Fruit fly (Drosophila melanogaster) whole organism, prepupa: ENCODE results near the gene rt.
"Not testable (repeated sequence)": the region's sequence is repeated elsewhere in the genome, so short reads cannot be mapped to it uniquely, and the experiment has no call there.

Experiments
- CG10631 ChIP-seq: fragments of 200-800 bp; sonication (Bioruptor generic); optimal IDR thresholded peaks from 2 replicates; lab custom pipeline; 2016; ENCODE audit warnings: missing biosample characterization, missing genetic modification characterization
- CG15336 ChIP-seq: fragments of 200-800 bp; sonication (Bioruptor generic); IDR thresholded peaks from 2 replicates; pipeline ENCODE4 v1.3.6; 2022; ENCODE audit warnings: missing biosample characterization, missing genetic modification characterization
- CG1621 ChIP-seq: fragments of 200-800 bp; sonication (Bioruptor generic); optimal IDR thresholded peaks from 3 replicates; lab custom pipeline; 2018; ENCODE audit warnings: missing biosample characterization, mild to moderate bottlenecking, missing genetic modification characterization
- CG3032 ChIP-seq: fragments of 200-800 bp; optimal IDR thresholded peaks from 2 replicates; lab custom pipeline; 2019; ENCODE audit warnings: missing biosample characterization, mild to moderate bottlenecking, missing genetic modification characterization, moderate library complexity
- CG32006 ChIP-seq: fragments of 200-800 bp; sonication (Bioruptor generic); optimal IDR thresholded peaks from 3 replicates; lab custom pipeline; 2017; ENCODE audit warnings: missing biosample characterization, mild to moderate bottlenecking, missing genetic modification characterization
- CG3919 ChIP-seq: fragments of 200-800 bp; sonication (Bioruptor generic); optimal IDR thresholded peaks from 3 replicates; lab custom pipeline; 2016; ENCODE audit warnings: missing biosample characterization, missing genetic modification characterization
- CG4318 ChIP-seq: fragments of 200-800 bp; sonication (Bioruptor generic); optimal IDR thresholded peaks from 3 replicates; lab custom pipeline; 2017; ENCODE audit warnings: missing biosample characterization, mild to moderate bottlenecking, missing genetic modification characterization
- CG6163 ChIP-seq: fragments of 200-800 bp; sonication (Bioruptor generic); IDR thresholded peaks from 3 replicates; pipeline ENCODE4 v1.3.6; 2022; ENCODE audit warnings: missing biosample characterization, missing genetic modification characterization
- CG6276 ChIP-seq: fragments of 200-800 bp; sonication (Bioruptor generic); optimal IDR thresholded peaks from 2 replicates; lab custom pipeline; 2017; ENCODE audit warnings: missing biosample characterization, mild to moderate bottlenecking, missing genetic modification characterization
- CG6792 ChIP-seq: fragments of 200-800 bp; sonication (Bioruptor generic); optimal IDR thresholded peaks from 3 replicates; lab custom pipeline; 2016; ENCODE audit warnings: missing biosample characterization, missing genetic modification characterization
- CG6854 ChIP-seq: fragments of 200-800 bp; sonication (Bioruptor generic); optimal IDR thresholded peaks from 2 replicates; lab custom pipeline; 2017; ENCODE audit warnings: missing biosample characterization, mild to moderate bottlenecking, missing genetic modification characterization
- CG7368 ChIP-seq: fragments of 200-800 bp; sonication (Bioruptor generic); optimal IDR thresholded peaks from 3 replicates; lab custom pipeline; 2016; ENCODE audit warnings: missing biosample characterization, missing genetic modification characterization
- CG8119 ChIP-seq: fragments of 200-800 bp; sonication (Bioruptor generic); IDR thresholded peaks from 3 replicates; pipeline ENCODE4 v1.3.6; 2022; ENCODE audit warnings: missing biosample characterization, missing genetic modification characterization
- CG8319 ChIP-seq: fragments of 200-800 bp; sonication (Bioruptor generic); optimal IDR thresholded peaks from 3 replicates; lab custom pipeline; 2016; ENCODE audit warnings: missing biosample characterization, missing genetic modification characterization
- Eip75B ChIP-seq: fragments of 200-800 bp; sonication (Bioruptor generic); optimal IDR thresholded peaks from 3 replicates; lab custom pipeline; 2016; ENCODE audit warnings: missing biosample characterization, missing genetic modification characterization
- Eip78C ChIP-seq: fragments of 200-800 bp; sonication (Bioruptor generic); peaks from one replicate; lab custom pipeline; 2016; ENCODE audit warnings: missing biosample characterization, missing genetic modification characterization
- Eip93F ChIP-seq: fragments of 200-800 bp; sonication (Bioruptor generic); optimal IDR thresholded peaks from 2 replicates; lab custom pipeline; 2016; ENCODE audit warnings: missing biosample characterization, mild to moderate bottlenecking, missing genetic modification characterization
- Ets21C ChIP-seq: fragments of 200-800 bp; sonication (Bioruptor generic); optimal IDR thresholded peaks from 3 replicates; lab custom pipeline; 2016; ENCODE audit warnings: missing biosample characterization, missing genetic modification characterization
- Hr39 ChIP-seq: fragments of 200-800 bp; sonication (Bioruptor generic); optimal IDR thresholded peaks from 2 replicates; lab custom pipeline; 2016; ENCODE audit warnings: missing biosample characterization, missing genetic modification characterization
- Hr4 ChIP-seq: fragments of 200-800 bp; sonication (Bioruptor generic); optimal IDR thresholded peaks from 3 replicates; lab custom pipeline; 2016; ENCODE audit warnings: missing biosample characterization, missing genetic modification characterization
- Met ChIP-seq: fragments of 200-800 bp; sonication (Bioruptor generic); optimal IDR thresholded peaks from 3 replicates; lab custom pipeline; 2016; ENCODE audit warnings: missing biosample characterization, missing genetic modification characterization
- OdsH ChIP-seq: fragments of 200-800 bp; sonication (Bioruptor generic); optimal IDR thresholded peaks from 3 replicates; lab custom pipeline; 2016; ENCODE audit warnings: missing biosample characterization, missing genetic modification characterization
- Smox ChIP-seq: fragments of 200-800 bp; sonication (Bioruptor generic); optimal IDR thresholded peaks from 3 replicates; lab custom pipeline; 2016; ENCODE audit warnings: missing biosample characterization, missing genetic modification characterization
- Sox102F ChIP-seq: fragments of 200-800 bp; sonication (Bioruptor generic); optimal IDR thresholded peaks from 2 replicates; lab custom pipeline; 2016; ENCODE audit warnings: missing biosample characterization, mild to moderate bottlenecking, missing genetic modification characterization
- acj6 ChIP-seq: fragments of 200-800 bp; sonication (Bioruptor generic); optimal IDR thresholded peaks from 3 replicates; lab custom pipeline; 2016; ENCODE audit warnings: missing biosample characterization, missing genetic modification characterization
- dac ChIP-seq: fragments of 200-800 bp; sonication (Bioruptor generic); optimal IDR thresholded peaks from 2 replicates; lab custom pipeline; 2017; ENCODE audit warnings: missing biosample characterization, mild to moderate bottlenecking, missing genetic modification characterization
- dsx ChIP-seq: fragments of 200-800 bp; optimal IDR thresholded peaks from 3 replicates; lab custom pipeline; 2019; ENCODE audit warnings: missing biosample characterization, mild to moderate bottlenecking, missing genetic modification characterization, moderate library complexity; ENCODE audit not compliant: poor library complexity, severe bottlenecking
- esn ChIP-seq: fragments of 200-800 bp; sonication (Bioruptor generic); optimal IDR thresholded peaks from 2 replicates; lab custom pipeline; 2016; ENCODE audit warnings: missing biosample characterization, mild to moderate bottlenecking, missing genetic modification characterization, moderate library complexity
- fkh ChIP-seq: fragments of 200-800 bp; sonication (Bioruptor generic); optimal IDR thresholded peaks from 3 replicates; lab custom pipeline; 2017; ENCODE audit warnings: missing biosample characterization, mild to moderate bottlenecking, missing genetic modification characterization, moderate library complexity
- net ChIP-seq: fragments of 200-800 bp; sonication (Bioruptor generic); optimal IDR thresholded peaks from 3 replicates; lab custom pipeline; 2016; ENCODE audit warnings: missing biosample characterization, missing genetic modification characterization
- pdm3 ChIP-seq: fragments of 200-800 bp; sonication (Bioruptor generic); optimal IDR thresholded peaks from 3 replicates; lab custom pipeline; 2016; ENCODE audit warnings: missing biosample characterization, missing genetic modification characterization
- salr ChIP-seq, 2 experiments: fragments of 200-800 bp; sonication (Bioruptor generic); optimal IDR thresholded peaks; 3 replicates each; lab custom pipeline; 2016 to 2018; ENCODE audit warnings: missing biosample characterization in 2 of 2, missing genetic modification characterization in 2 of 2, mild to moderate bottlenecking in 1 of 2
- spab ChIP-seq: fragments of 200-800 bp; sonication (Bioruptor generic); optimal IDR thresholded peaks from 2 replicates; lab custom pipeline; 2017; ENCODE audit warnings: missing biosample characterization, mild to moderate bottlenecking, missing genetic modification characterization, missing genetic modification reagents
- svp ChIP-seq: fragments of 200-800 bp; sonication (Bioruptor generic); peaks from one replicate; lab custom pipeline; 2016; ENCODE audit warnings: missing biosample characterization, missing genetic modification characterization
- topi ChIP-seq: fragments of 200-800 bp; sonication (Bioruptor generic); optimal IDR thresholded peaks from 3 replicates; lab custom pipeline; 2016; ENCODE audit warnings: missing biosample characterization, missing genetic modification characterization

The rt gene

dm6 chr3L:11579919-11580318, 7.7 kb downstream of the rt start, which contains the start of gene CG43390:
Gene CG43390 (minus strand): TSS chr3L:11579950.
- TF ChIP-seq fkh (GFP tag; lab: Kevin White, UChicago) (peak; percentile 46), CG4318 (GFP tag; lab: Kevin White, UChicago) (no peak)
- TF ChIP-seq, all 60 proteins: peak for 1

dm6 chr3L:11578847-11579246, 8.7 kb downstream of the rt start:
- TF ChIP-seq Sox102F (GFP tag; lab: Kevin White, UChicago) (no peak), spab (no peak), Eip75B (GFP tag; lab: Kevin White, UChicago) (no peak), CG3919 (GFP tag; lab: Kevin White, UChicago) (no peak), esn (GFP tag; lab: Kevin White, UChicago) (no peak), CG3032 (no peak), Met (no peak), Hr4 (GFP tag; lab: Kevin White, UChicago) (no peak)

dm6 chr3L:11578211-11578673, 9.3 kb downstream of the rt start, which contains the start of gene CG33270:
Gene CG33270 (minus strand): TSS chr3L:11578623.
- TF ChIP-seq CG8119 (no peak), Smox (GFP tag; lab: Kevin White, UChicago) (no peak)
- TF ChIP-seq, all 60 proteins: peak for 0

- peak; percentile 32 for TF ChIP-seq fkh (GFP tag; lab: Kevin White, UChicago)
- TF ChIP-seq spab, result no peak
Observed at dm6 chr3L:11577395-11577794, 10.2 kb downstream of the rt start, which contains the start of gene CG33271. Gene CG33271 (minus strand): TSS chr3L:11577495.

dm6 chr3L:11576944-11577343, 10.6 kb downstream of the rt start, which contains the start of gene CG33489:
Gene CG33489 (minus strand): TSS chr3L:11577044.
- not testable (repeated sequence) for TF ChIP-seq CG6163 (GFP tag; lab: Robert Waterston, UW); Smox (GFP tag; lab: Kevin White, UChicago); CG6792 (GFP tag; lab: Kevin White, UChicago)

dm6 chr3L:11574563-11574962, 13.0 kb downstream of the rt start, which contains the start of gene CG33490:
Gene CG33490 (minus strand): TSS chr3L:11574663.
- no peak for TF ChIP-seq esn (GFP tag; lab: Kevin White, UChicago)
- no peak for TF ChIP-seq Eip78C
- no peak for TF ChIP-seq CG1621 (tag; lab: Kevin White, UChicago)
- no peak for TF ChIP-seq Hr39 (GFP tag; lab: Kevin White, UChicago)
- no peak for TF ChIP-seq Eip93F
- TF ChIP-seq dsx (GFP tag; lab: Kevin White, UChicago), result no peak
- TF ChIP-seq CG8319 (GFP tag; lab: Kevin White, UChicago), result no peak
- no peak for TF ChIP-seq CG10631 (GFP tag; lab: Kevin White, UChicago)
- TF ChIP-seq CG32006 (GFP tag; lab: Kevin White, UChicago), result no peak
- TF ChIP-seq dac (GFP tag; lab: Kevin White, UChicago), result no peak
- no peak for TF ChIP-seq acj6
- no peak for TF ChIP-seq CG7368 (GFP tag; lab: Kevin White, UChicago)
- TF ChIP-seq Hr4 (GFP tag; lab: Kevin White, UChicago), result no peak
- no peak for TF ChIP-seq Smox (GFP tag; lab: Kevin White, UChicago)
- no peak for TF ChIP-seq topi (GFP tag; lab: Kevin White, UChicago)

- no peak for TF ChIP-seq CG6276
- TF ChIP-seq pdm3 (GFP tag; lab: Kevin White, UChicago), result no peak
- no peak for TF ChIP-seq CG10631 (GFP tag; lab: Kevin White, UChicago)
- TF ChIP-seq CG6792 (GFP tag; lab: Kevin White, UChicago), result no peak
- TF ChIP-seq svp, result no peak
- no peak for TF ChIP-seq OdsH (GFP tag; lab: Kevin White, UChicago)
- TF ChIP-seq CG6854 (GFP tag; lab: Kevin White, UChicago), result no peak
- no peak for TF ChIP-seq CG1621 (tag; lab: Kevin White, UChicago)
- TF ChIP-seq salr (GFP tag; optimal IDR thresholded peaks at IDR 0.05; lab: Kevin White, UChicago), result no peak
- no peak for TF ChIP-seq Ets21C (GFP tag; lab: Kevin White, UChicago)
- TF ChIP-seq CG15336 (GFP tag; lab: Robert Waterston, UW), result no peak
- no peak for TF ChIP-seq Eip93F
- TF ChIP-seq net, result no peak
Observed at dm6 chr3L:11563972-11564533, 23.5 kb downstream of the rt start, which contains the start of the genes CG46412 and CG33267. Gene CG46412 (minus strand): TSS chr3L:11564072. Gene CG33267 (plus strand): TSS chr3L:11564483.
